Worm (Caenorhabditis elegans) whole organism, L1 larva: ENCODE data around the gene Y54G9A.9.

ENCODE experiments used
- C04F5.9 ChIP-seq: sonication (generic microtip); optimal IDR thresholded peaks from 2 replicates; lab custom pipeline; 2016; ENCODE audit warnings: missing genetic modification characterization, missing compliant biosample characterization
- C16A3.4 ChIP-seq: fragments of 150-350 bp; optimal IDR thresholded peaks from 2 replicates; lab custom pipeline; 2014; ENCODE audit warnings: missing biosample characterization, missing genetic modification characterization
- F16B12.6 ChIP-seq: fragments of 150-350 bp; optimal IDR thresholded peaks from 2 replicates; lab custom pipeline; 2014; ENCODE audit warnings: missing biosample characterization, missing genetic modification characterization
- aly-2 ChIP-seq: fragments of 150-350 bp; optimal IDR thresholded peaks from 2 replicates; lab custom pipeline; 2014; ENCODE audit warnings: missing biosample characterization, missing genetic modification characterization
- blmp-1 ChIP-seq: fragments of 150-350 bp; optimal IDR thresholded peaks from 2 replicates; lab custom pipeline; 2014; ENCODE audit warnings: missing biosample characterization, missing genetic modification characterization
- ceh-63 ChIP-seq: fragments of 200-800 bp; sonication (Bioruptor generic); optimal IDR thresholded peaks from 2 replicates; lab custom pipeline; 2018; ENCODE audit warnings: mild to moderate bottlenecking, missing genetic modification characterization, missing compliant biosample characterization
- ceh-8 ChIP-seq: fragments of 200-800 bp; sonication (Bioruptor generic); optimal IDR thresholded peaks from 2 replicates; lab custom pipeline; 2018; ENCODE audit warnings: mild to moderate bottlenecking, missing genetic modification characterization, moderate library complexity, missing compliant biosample characterization
- ceh-82 ChIP-seq, 3 experiments: fragments of 150-350 bp in 1 of 3; sonication (generic microtip) in 2 of 3; optimal IDR thresholded peaks; 2 replicates each; lab custom pipeline; 2014 to 2017; ENCODE audit warnings: missing biosample characterization in 3 of 3, missing genetic modification characterization in 3 of 3
- ceh-90 ChIP-seq: sonication (generic microtip); optimal IDR thresholded peaks from 2 replicates; lab custom pipeline; 2016; ENCODE audit warnings: missing genetic modification characterization, missing compliant biosample characterization
- ces-1 ChIP-seq: fragments of 150-350 bp; optimal IDR thresholded peaks from 2 replicates; lab custom pipeline; 2014; ENCODE audit warnings: missing biosample characterization, missing genetic modification reagents, missing genetic modification characterization
- dsc-1 ChIP-seq: sonication (generic microtip); optimal IDR thresholded peaks from 2 replicates; lab custom pipeline; 2016; ENCODE audit warnings: mild to moderate bottlenecking, missing genetic modification characterization, missing compliant biosample characterization
- efl-1 ChIP-seq, 4 experiments: fragments of 150-350 bp; optimal IDR thresholded peaks in 3 of 4; peaks in 1 of 4; 1 replicate in 1 of 4; 2 replicates in 3 of 4; lab custom pipeline; 2014; ENCODE audit warnings: missing biosample characterization in 2 of 4, missing genetic modification characterization in 2 of 4, missing genetic modification reagents in 2 of 4
- elt-3 ChIP-seq, 6 experiments: fragments of 150-350 bp in 1 of 6; sonication (generic microtip); optimal IDR thresholded peaks; 2 replicates each; lab custom pipeline; 2017 to 2018; ENCODE audit warnings: missing biosample characterization in 6 of 6, missing genetic modification characterization in 6 of 6, inconsistent platforms in 1 of 6
- ets-5 ChIP-seq: fragments of 200-800 bp; sonication (Bioruptor generic); IDR thresholded peaks from 2 replicates; pipeline ENCODE4 v1.3.6; 2022; ENCODE audit warnings: missing genetic modification characterization, missing compliant biosample characterization
- fos-1 ChIP-seq: fragments of 150-350 bp; optimal IDR thresholded peaks from 2 replicates; lab custom pipeline; 2014; ENCODE audit warnings: missing biosample characterization, missing genetic modification characterization
- hlh-17 ChIP-seq: fragments of 200-800 bp; sonication (Bioruptor generic); optimal IDR thresholded peaks from 2 replicates; lab custom pipeline; 2018; ENCODE audit warnings: missing genetic modification characterization, mild to moderate bottlenecking, missing compliant biosample characterization, moderate library complexity, borderline replicate concordance
- lin-35 ChIP-seq, 2 experiments: fragments of 150-350 bp; optimal IDR thresholded peaks; 2 replicates each; lab custom pipeline; 2014; ENCODE audit warnings: missing biosample characterization in 2 of 2, missing genetic modification characterization in 2 of 2, missing genetic modification reagents in 2 of 2
- lin-39 ChIP-seq: fragments of 150-350 bp; optimal IDR thresholded peaks from 2 replicates; lab custom pipeline; 2014; ENCODE audit warnings: missing biosample characterization, missing genetic modification reagents, missing genetic modification characterization
- lir-3 ChIP-seq: sonication (generic microtip); optimal IDR thresholded peaks from 2 replicates; lab custom pipeline; 2016; ENCODE audit warnings: mild to moderate bottlenecking, missing genetic modification characterization, moderate library complexity, missing compliant biosample characterization; ENCODE audit not compliant: poor library complexity
- lsy-2 ChIP-seq, 2 experiments: fragments of 150-350 bp; optimal IDR thresholded peaks; 2 replicates each; lab custom pipeline; 2014; ENCODE audit warnings: missing biosample characterization in 2 of 2, missing genetic modification characterization in 2 of 2
- mab-9 ChIP-seq: fragments of 200-800 bp; sonication (Bioruptor generic); IDR thresholded peaks from 2 replicates; pipeline ENCODE4 v1.3.6; 2022; ENCODE audit warnings: missing genetic modification reagents, missing genetic modification characterization, missing compliant biosample characterization
- mdl-1 ChIP-seq, 2 experiments: fragments of 150-350 bp; optimal IDR thresholded peaks; 2 replicates each; lab custom pipeline; 2014 to 2017; ENCODE audit warnings: missing biosample characterization in 2 of 2, missing genetic modification characterization in 2 of 2, inconsistent platforms in 1 of 2
- mep-1 ChIP-seq: fragments of 150-350 bp; optimal IDR thresholded peaks from 2 replicates; lab custom pipeline; 2014; ENCODE audit warnings: missing biosample characterization, missing genetic modification characterization
- nhr-11 ChIP-seq: fragments of 150-350 bp; optimal IDR thresholded peaks from 2 replicates; lab custom pipeline; 2014; ENCODE audit warnings: missing biosample characterization, missing genetic modification characterization
- nhr-12 ChIP-seq: sonication (generic microtip); optimal IDR thresholded peaks from 2 replicates; lab custom pipeline; 2017; ENCODE audit warnings: missing biosample characterization, missing genetic modification characterization
- nhr-20 ChIP-seq: sonication (generic microtip); optimal IDR thresholded peaks from 2 replicates; lab custom pipeline; 2016; ENCODE audit warnings: mild to moderate bottlenecking, missing genetic modification characterization, missing compliant biosample characterization
- nhr-76 ChIP-seq: sonication (generic microtip); optimal IDR thresholded peaks from 2 replicates; lab custom pipeline; 2017; ENCODE audit warnings: missing biosample characterization, missing genetic modification characterization
- nhr-77 ChIP-seq: fragments of 150-350 bp; optimal IDR thresholded peaks from 2 replicates; lab custom pipeline; 2014; ENCODE audit warnings: missing biosample characterization, missing genetic modification characterization
- nhr-84 ChIP-seq: sonication (generic microtip); optimal IDR thresholded peaks from 2 replicates; lab custom pipeline; 2017; ENCODE audit warnings: missing biosample characterization, missing genetic modification characterization
- nhr-85 ChIP-seq: sonication (generic microtip); peaks from one replicate; lab custom pipeline; 2016; ENCODE audit warnings: missing genetic modification characterization, inconsistent platforms, missing compliant biosample characterization
- pax-3 ChIP-seq: fragments of 200-800 bp; sonication (Bioruptor generic); optimal IDR thresholded peaks from 2 replicates; lab custom pipeline; 2018; ENCODE audit warnings: mild to moderate bottlenecking, missing genetic modification characterization, moderate library complexity, missing compliant biosample characterization
- pqm-1 ChIP-seq: sonication (generic microtip); optimal IDR thresholded peaks from 3 replicates; lab custom pipeline; 2017; ENCODE audit warnings: missing biosample characterization, missing genetic modification characterization
- rnt-1 ChIP-seq: sonication (generic microtip); optimal IDR thresholded peaks from 2 replicates; lab custom pipeline; 2016; ENCODE audit warnings: mild to moderate bottlenecking, missing genetic modification characterization, moderate library complexity, missing compliant biosample characterization
- snu-23 ChIP-seq: sonication (generic microtip); optimal IDR thresholded peaks from 2 replicates; lab custom pipeline; 2016; ENCODE audit warnings: missing genetic modification characterization, missing compliant biosample characterization
- sox-4 ChIP-seq: sonication (generic microtip); optimal IDR thresholded peaks from 2 replicates; lab custom pipeline; 2016; ENCODE audit warnings: missing genetic modification characterization, missing compliant biosample characterization
- sptf-1 ChIP-seq: fragments of 150-350 bp; optimal IDR thresholded peaks from 2 replicates; lab custom pipeline; 2014; ENCODE audit warnings: missing biosample characterization, missing genetic modification characterization
- unc-130 ChIP-seq: fragments of 150-350 bp; optimal IDR thresholded peaks from 2 replicates; lab custom pipeline; 2017; ENCODE audit warnings: missing biosample characterization, missing genetic modification characterization, inconsistent platforms
- unc-30 ChIP-seq: sonication (generic microtip); optimal IDR thresholded peaks from 2 replicates; lab custom pipeline; 2017; ENCODE audit warnings: missing biosample characterization, missing genetic modification characterization
- unc-62 ChIP-seq: fragments of 150-350 bp; optimal IDR thresholded peaks from 2 replicates; lab custom pipeline; 2014; ENCODE audit warnings: missing biosample characterization, missing genetic modification reagents, missing genetic modification characterization
- vab-15 ChIP-seq: sonication (generic microtip); optimal IDR thresholded peaks from 2 replicates; lab custom pipeline; 2017; ENCODE audit warnings: missing genotype, mild to moderate bottlenecking, missing genetic modification characterization, missing compliant biosample characterization
- xbp-1 ChIP-seq: sonication (generic microtip); optimal IDR thresholded peaks from 2 replicates; lab custom pipeline; 2016; ENCODE audit warnings: missing genetic modification characterization, missing compliant biosample characterization
- zag-1 ChIP-seq: fragments of 150-350 bp; optimal IDR thresholded peaks from 2 replicates; lab custom pipeline; 2014; ENCODE audit warnings: missing biosample characterization, missing genetic modification characterization
- zip-4 ChIP-seq: fragments of 200-800 bp; sonication (Bioruptor generic); optimal IDR thresholded peaks from 2 replicates; lab custom pipeline; 2018; ENCODE audit warnings: mild to moderate bottlenecking, missing genetic modification characterization, moderate library complexity, missing compliant biosample characterization

Gene Y54G9A.9

DNA sequence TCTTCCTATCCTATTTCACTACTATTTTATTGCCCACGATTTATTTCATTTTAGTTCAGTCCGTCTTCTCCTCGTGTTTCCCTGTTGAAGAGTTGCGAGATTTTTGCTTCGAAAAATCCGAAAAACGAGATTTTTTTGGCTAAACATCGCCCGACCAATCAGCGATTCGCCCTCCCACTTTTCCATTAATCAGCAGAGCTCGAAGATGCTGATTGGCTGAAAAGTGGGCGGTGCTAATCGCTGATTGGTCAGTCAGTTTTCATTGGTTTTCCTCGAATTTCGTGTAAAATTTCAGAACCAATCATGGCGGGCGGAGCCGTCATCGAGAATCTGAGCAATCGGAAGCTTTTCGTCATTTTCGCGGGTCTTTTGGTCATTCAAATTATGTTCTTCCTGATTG is 11.9 kb downstream of the Y54G9A.9 start, which contains the start of gene mig-14:
Gene mig-14 (plus strand): TSS at position 290 of the 400 bp plus-strand sequence.
- TF ChIP-seq aly-2 (tag; lab: Kevin White, UChicago) (no peak), C16A3.4 (tag; lab: Kevin White, UChicago) (no peak), mdl-1 (tag; optimal IDR thresholded peaks at IDR 0.05; lab: Kevin White, UChicago) (no peak), ceh-8 (GFP tag; lab: Kevin White, UChicago) (no peak), blmp-1 (tag; lab: Kevin White, UChicago) (no peak), zag-1 (tag; lab: Kevin White, UChicago) (no peak), dsc-1 (tag; lab: Kevin White, UChicago) (peak; percentile 55), xbp-1 (tag; lab: Kevin White, UChicago) (peak; percentile 7), nhr-12 (tag; lab: Kevin White, UChicago) (no peak), nhr-11 (no peak), pqm-1 (tag; lab: Kevin White, UChicago) (no peak), hlh-17 (GFP tag; lab: Kevin White, UChicago) (no peak), C04F5.9 (tag; lab: Kevin White, UChicago) (no peak), unc-62 (GFP tag; lab: Kevin White, UChicago) (no peak), pax-3 (tag; lab: Kevin White, UChicago) (no peak), ces-1 (GFP tag; lab: Kevin White, UChicago) (no peak)

DNA sequence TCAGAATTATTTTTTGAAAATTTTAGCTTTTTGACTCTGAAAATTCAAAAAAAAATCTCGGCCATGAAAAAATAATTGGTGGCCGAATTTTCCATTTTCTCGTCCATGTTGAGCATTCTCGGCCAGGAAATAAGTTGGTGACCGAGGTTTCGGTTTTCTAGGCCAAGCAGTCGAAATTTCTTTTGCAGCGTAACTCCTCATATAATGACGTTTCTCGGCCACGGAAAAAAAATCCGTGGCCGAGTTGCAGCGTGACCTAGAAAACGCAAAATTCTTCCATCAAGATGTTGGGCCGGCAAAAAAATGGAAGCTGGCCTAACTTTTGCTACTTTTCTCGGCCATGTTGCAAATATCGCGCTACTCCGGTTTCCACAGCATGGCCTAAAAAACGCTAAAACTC is 20.6 kb downstream of the Y54G9A.9 start:
- TF ChIP-seq efl-1 (optimal IDR thresholded peaks at IDR 0.05; lab: Kevin White, UChicago) (no peak), efl-1 (GFP tag; optimal IDR thresholded peaks at IDR 0.05 in 1 of 2; lab: Kevin White, UChicago) (peak in 1 of 2 experiments; percentile 76), nhr-76 (tag; lab: Kevin White, UChicago) (no peak)

DNA sequence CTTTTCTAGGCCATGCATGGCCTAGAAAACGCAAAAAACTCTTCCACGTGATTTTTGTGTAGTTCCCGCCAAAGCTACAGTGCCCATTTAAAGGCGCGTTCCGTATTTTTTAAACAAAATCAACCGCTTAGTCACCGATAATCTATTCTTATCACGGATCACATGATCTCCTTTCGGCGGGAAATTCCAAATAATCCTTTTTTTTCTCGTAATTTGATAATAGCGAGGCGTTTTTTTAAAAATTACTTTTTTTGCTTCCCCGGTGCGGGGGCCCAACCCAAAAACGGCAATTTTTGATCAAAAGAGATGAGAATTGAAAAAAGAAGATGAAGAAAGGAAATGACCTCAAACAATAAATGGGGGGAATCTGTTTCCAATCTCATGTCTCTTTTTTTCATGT is 21.5 kb downstream of the Y54G9A.9 start:
- TF ChIP-seq elt-3 (tag; optimal IDR thresholded peaks at IDR 0.05; lab: Kevin White, UChicago) (peak in 2 of 6 experiments; percentile 11 to 41), lir-3 (tag; lab: Kevin White, UChicago) (no peak), mep-1 (tag; lab: Kevin White, UChicago) (no peak), ceh-90 (tag; lab: Kevin White, UChicago) (no peak), lin-35 (GFP tag; optimal IDR thresholded peaks at IDR 0.05; lab: Kevin White, UChicago) (peak in 1 of 2 experiments; percentile 31), vab-15 (no peak), hlh-17 (GFP tag; lab: Kevin White, UChicago) (no peak), sox-4 (tag; lab: Kevin White, UChicago) (no peak), fos-1 (tag; lab: Kevin White, UChicago) (no peak), unc-62 (GFP tag; lab: Kevin White, UChicago) (no peak), mdl-1 (tag; optimal IDR thresholded peaks at IDR 0.05; lab: Kevin White, UChicago) (peak in 1 of 2 experiments; percentile 13), nhr-85 (tag; lab: Kevin White, UChicago) (peak; percentile 84), ets-5 (GFP tag; lab: Robert Waterston, UW) (no peak), nhr-84 (tag; lab: Kevin White, UChicago) (no peak), unc-130 (tag; lab: Kevin White, UChicago) (no peak), dsc-1 (tag; lab: Kevin White, UChicago) (peak; percentile 29), rnt-1 (tag; lab: Kevin White, UChicago) (no peak), nhr-77 (tag; lab: Kevin White, UChicago) (no peak), ceh-82 (tag; optimal IDR thresholded peaks at IDR 0.05; lab: Kevin White, UChicago) (no peak), snu-23 (peak; percentile 43), nhr-20 (tag; lab: Kevin White, UChicago) (peak; percentile 47), unc-30 (tag; lab: Kevin White, UChicago) (no peak), lin-39 (tag; lab: Kevin White, UChicago) (no peak), sptf-1 (tag; lab: Kevin White, UChicago) (no peak), nhr-76 (tag; lab: Kevin White, UChicago) (no peak), efl-1 (optimal IDR thresholded peaks at IDR 0.05; lab: Kevin White, UChicago) (no peak), efl-1 (GFP tag; optimal IDR thresholded peaks at IDR 0.05 in 1 of 2; lab: Kevin White, UChicago) (peak in 1 of 2 experiments; percentile 90), ceh-63 (GFP tag; lab: Kevin White, UChicago) (no peak), xbp-1 (tag; lab: Kevin White, UChicago) (no peak), lsy-2 (tag; optimal IDR thresholded peaks at IDR 0.05; lab: Kevin White, UChicago) (peak in 1 of 2 experiments; percentile 9), zip-4 (GFP tag; lab: Kevin White, UChicago) (no peak), mab-9 (GFP tag; lab: Robert Waterston, UW) (no peak), F16B12.6 (tag; lab: Kevin White, UChicago) (no peak), nhr-12 (tag; lab: Kevin White, UChicago) (no peak), blmp-1 (tag; lab: Kevin White, UChicago) (peak; percentile 65)
